Worm (Caenorhabditis elegans) whole organism, mixed stage, embryonic: ENCODE measurements around the gene T05H4.15.

Source experiments
- ceh-39 ChIP-seq: fragments of 150-350 bp; optimal IDR thresholded peaks from 2 replicates; lab custom pipeline; 2014; ENCODE audit warnings: missing biosample characterization, missing genetic modification characterization
- ces-1 ChIP-seq: fragments of 150-350 bp; optimal IDR thresholded peaks from 2 replicates; lab custom pipeline; 2014; ENCODE audit warnings: missing biosample characterization, missing genetic modification reagents, missing genetic modification characterization
- drap-1 ChIP-seq: fragments of 200-800 bp; sonication (Bioruptor generic); optimal IDR thresholded peaks from 3 replicates; lab custom pipeline; 2018; ENCODE audit warnings: mild to moderate bottlenecking, missing genetic modification characterization, missing compliant biosample characterization
- elt-1 ChIP-seq: sonication (generic microtip); optimal IDR thresholded peaks from 2 replicates; lab custom pipeline; 2017; ENCODE audit warnings: missing genetic modification characterization, mild to moderate bottlenecking, missing compliant biosample characterization, antibody characterized with exemption, moderate library complexity, borderline replicate concordance; ENCODE audit not compliant: insufficient read depth
- ham-2 ChIP-seq: fragments of 200-800 bp; sonication (Bioruptor generic); optimal IDR thresholded peaks from 2 replicates; lab custom pipeline; 2018; ENCODE audit warnings: mild to moderate bottlenecking, missing genetic modification characterization, missing compliant biosample characterization
- lin-13 ChIP-seq: fragments of 150-350 bp; optimal IDR thresholded peaks from 2 replicates; lab custom pipeline; 2014; ENCODE audit warnings: missing biosample characterization, missing genetic modification characterization
- mls-2 ChIP-seq: sonication (generic microtip); optimal IDR thresholded peaks from 2 replicates; lab custom pipeline; 2016; ENCODE audit warnings: mild to moderate bottlenecking, missing genetic modification characterization, moderate library complexity, missing compliant biosample characterization
- nhr-237 ChIP-seq: fragments of 150-350 bp; optimal IDR thresholded peaks from 2 replicates; lab custom pipeline; 2014; ENCODE audit warnings: missing biosample characterization, missing genetic modification characterization
- nhr-76 ChIP-seq: sonication (generic microtip); optimal IDR thresholded peaks from 2 replicates; lab custom pipeline; 2017; ENCODE audit warnings: missing biosample characterization, missing genetic modification characterization
- pha-4 ChIP-seq: fragments of 150-350 bp; optimal IDR thresholded peaks from 2 replicates; lab custom pipeline; 2018; ENCODE audit warnings: missing biosample characterization, missing genetic modification reagents, missing genetic modification characterization
- unc-120 ChIP-seq: sonication (generic microtip); optimal IDR thresholded peaks from 2 replicates; lab custom pipeline; 2017; ENCODE audit warnings: missing genetic modification characterization, missing compliant biosample characterization; ENCODE audit not compliant: poor library complexity, severe bottlenecking
- unc-39 ChIP-seq: fragments of 150-350 bp; optimal IDR thresholded peaks from 2 replicates; lab custom pipeline; 2014; ENCODE audit warnings: missing biosample characterization, missing genetic modification characterization
- unc-62 ChIP-seq: fragments of 150-350 bp; optimal IDR thresholded peaks from 2 replicates; lab custom pipeline; 2014; ENCODE audit warnings: missing biosample characterization, missing genetic modification reagents, missing genetic modification characterization

T05H4.15 gene

ce11 chrV:6398922-6399321 is 42.6 kb downstream of the T05H4.15 start:
- TF ChIP-seq unc-39 (tag; lab: Kevin White, UChicago) (no peak), lin-13 (tag; lab: Kevin White, UChicago) (no peak), elt-1 (tag; lab: Kevin White, UChicago) (no peak), ham-2 (GFP tag; lab: Kevin White, UChicago) (no peak), ceh-39 (tag; lab: Kevin White, UChicago) (no peak), drap-1 (GFP tag; lab: Kevin White, UChicago) (no peak), mls-2 (tag; lab: Kevin White, UChicago) (no peak), ces-1 (GFP tag; lab: Kevin White, UChicago) (no peak), unc-62 (GFP tag; lab: Kevin White, UChicago) (no peak), nhr-237 (no peak), pha-4 (tag; lab: Kevin White, UChicago) (no peak), nhr-76 (tag; lab: Kevin White, UChicago) (no peak), unc-120 (tag; lab: Kevin White, UChicago) (no peak)
